Fruit fly (Drosophila melanogaster) whole organism, pupa: ENCODE measurements around the gene RpL36.

Experiments
- CG10348 ChIP-seq: fragments of 200-800 bp; sonication (Bioruptor generic); IDR thresholded peaks from 2 replicates; pipeline ENCODE4 v1.3.6; 2022; ENCODE audit warnings: missing biosample characterization, missing genetic modification characterization
- CG12605 ChIP-seq: fragments of 200-800 bp; sonication (Bioruptor generic); IDR thresholded peaks from 2 replicates; pipeline ENCODE4 v1.3.6; 2022; ENCODE audit warnings: missing biosample characterization, missing genetic modification characterization
- CG13204 ChIP-seq: fragments of 200-800 bp; sonication (Bioruptor generic); optimal IDR thresholded peaks from 2 replicates; lab custom pipeline; 2018; ENCODE audit warnings: missing biosample characterization, mild to moderate bottlenecking, missing genetic modification characterization, moderate library complexity
- CG14655 ChIP-seq: fragments of 200-800 bp; sonication (Bioruptor generic); optimal IDR thresholded peaks from 3 replicates; lab custom pipeline; 2017; ENCODE audit warnings: mild to moderate bottlenecking, missing biosample characterization, missing genetic modification reagents, missing genetic modification characterization
- CG15710 ChIP-seq: fragments of 200-800 bp; sonication (Bioruptor generic); optimal IDR thresholded peaks from 2 replicates; lab custom pipeline; 2018; ENCODE audit warnings: missing biosample characterization, mild to moderate bottlenecking, missing genetic modification characterization, moderate library complexity
- CG17806 ChIP-seq: fragments of 200-800 bp; sonication (Bioruptor generic); optimal IDR thresholded peaks from 2 replicates; lab custom pipeline; 2018; ENCODE audit warnings: missing biosample characterization, mild to moderate bottlenecking, missing genetic modification characterization, moderate library complexity
- CG32121 ChIP-seq: fragments of 200-800 bp; sonication (Bioruptor generic); IDR thresholded peaks from 2 replicates; pipeline ENCODE4 v1.3.6; 2022; ENCODE audit warnings: missing biosample characterization, missing genetic modification characterization
- CG34367 ChIP-seq: fragments of 200-800 bp; sonication (Bioruptor generic); optimal IDR thresholded peaks from 2 replicates; lab custom pipeline; 2018; ENCODE audit warnings: missing biosample characterization, mild to moderate bottlenecking, missing genetic modification characterization
- CG4496 ChIP-seq: fragments of 200-800 bp; sonication (Bioruptor generic); IDR thresholded peaks from 3 replicates; pipeline ENCODE4 v1.3.6; 2022; ENCODE audit warnings: missing biosample characterization, missing genetic modification characterization
- CG8159 ChIP-seq: fragments of 200-800 bp; sonication (Bioruptor generic); optimal IDR thresholded peaks from 3 replicates; lab custom pipeline; 2018; ENCODE audit warnings: missing biosample characterization, mild to moderate bottlenecking, missing genetic modification characterization, moderate library complexity
- CG8301 ChIP-seq: fragments of 200-800 bp; sonication (Bioruptor generic); optimal IDR thresholded peaks from 2 replicates; lab custom pipeline; 2018; ENCODE audit warnings: missing biosample characterization, mild to moderate bottlenecking, missing genetic modification characterization
- CG9948 ChIP-seq: fragments of 200-800 bp; sonication (Bioruptor generic); optimal IDR thresholded peaks from 2 replicates; lab custom pipeline; 2018; ENCODE audit warnings: missing biosample characterization, mild to moderate bottlenecking, missing genetic modification characterization, moderate library complexity
- D1 ChIP-seq: fragments of 200-800 bp; sonication (Bioruptor generic); optimal IDR thresholded peaks from 2 replicates; lab custom pipeline; 2018; ENCODE audit warnings: missing biosample characterization, mild to moderate bottlenecking, missing genetic modification characterization, moderate library complexity
- EcR ChIP-seq: fragments of 200-800 bp; sonication (Bioruptor generic); optimal IDR thresholded peaks from 3 replicates; lab custom pipeline; 2019; ENCODE audit warnings: missing biosample characterization, missing genetic modification characterization, mild to moderate bottlenecking, moderate library complexity, missing genetic modification reagents
- Ets98B ChIP-seq: fragments of 200-800 bp; sonication (Bioruptor generic); IDR thresholded peaks from 2 replicates; pipeline ENCODE4 v1.3.6; 2022; ENCODE audit warnings: missing biosample characterization, missing genetic modification characterization
- Pif1A ChIP-seq: fragments of 200-800 bp; sonication (Bioruptor generic); optimal IDR thresholded peaks from 3 replicates; lab custom pipeline; 2016; ENCODE audit warnings: missing biosample characterization, missing genetic modification characterization
- Pif1B ChIP-seq: fragments of 200-800 bp; sonication (Bioruptor generic); optimal IDR thresholded peaks from 3 replicates; lab custom pipeline; 2016; ENCODE audit warnings: missing biosample characterization, missing genetic modification characterization
- Snoo ChIP-seq: fragments of 200-800 bp; sonication (Bioruptor generic); optimal IDR thresholded peaks from 3 replicates; lab custom pipeline; 2017; ENCODE audit warnings: missing biosample characterization, mild to moderate bottlenecking, missing genetic modification characterization, inconsistent platforms
- fd96Ca ChIP-seq: fragments of 200-800 bp; sonication (Bioruptor generic); IDR thresholded peaks from 3 replicates; pipeline ENCODE4 v1.3.6; 2022; ENCODE audit warnings: missing biosample characterization, missing genetic modification characterization
- gl ChIP-seq: fragments of 200-800 bp; sonication (Bioruptor generic); optimal IDR thresholded peaks from 2 replicates; lab custom pipeline; 2018; ENCODE audit warnings: missing biosample characterization, mild to moderate bottlenecking, missing genetic modification characterization
- rn ChIP-seq: fragments of 200-800 bp; sonication (Bioruptor generic); IDR thresholded peaks from 2 replicates; pipeline ENCODE4 v1.3.6; 2022; ENCODE audit warnings: missing biosample characterization, missing genetic modification characterization

RpL36 gene

dm6 chrX:620102-620430 lies 9.2 kb downstream of the RpL36 start, which contains the start of gene spdi:
Gene spdi, minus strand, starts transcription at chrX:620195.
- TF ChIP-seq CG8301 (no peak), CG13204 (no peak), rn (GFP tag; lab: Robert Waterston, UW) (no peak), CG12605 (no peak), CG10348 (GFP tag; lab: Robert Waterston, UW) (no peak), CG17806 (tag; lab: Kevin White, UChicago) (no peak)

dm6 chrX:619220-620101 lies 9.8 kb downstream of the RpL36 start:
- TF ChIP-seq CG10348 (GFP tag; lab: Robert Waterston, UW) (no peak), fd96Ca (GFP tag; lab: Robert Waterston, UW) (peak; percentile 29; the same call in 1 of the 3 replicates), Ets98B (peak; percentile 22; the same call in 1 of the 2 replicates), EcR (GFP tag; lab: Kevin White, UChicago) (peak; percentile 91), Pif1B (GFP tag; lab: Kevin White, UChicago) (no peak), CG32121 (GFP tag; lab: Robert Waterston, UW) (no peak)

dm6 chrX:618583-618982 lies 10.7 kb downstream of the RpL36 start:
- TF ChIP-seq EcR (GFP tag; lab: Kevin White, UChicago) = no peak
- no peak for TF ChIP-seq CG14655 (GFP tag; lab: Kevin White, UChicago)
- no peak for TF ChIP-seq CG34367 (tag; lab: Kevin White, UChicago)
- TF ChIP-seq CG4496 (GFP tag; lab: Robert Waterston, UW) = 0 out of 3 replicates have a peak, but pooled peaks have one; percentile 32
- TF ChIP-seq Snoo (tag; lab: Kevin White, UChicago) = no peak
- peak; percentile 1 for TF ChIP-seq CG8301

dm6 chrX:617477-617795 lies 11.8 kb downstream of the RpL36 start:
- TF ChIP-seq Pif1B (GFP tag; lab: Kevin White, UChicago) (no peak), CG17806 (tag; lab: Kevin White, UChicago) (no peak), EcR (GFP tag; lab: Kevin White, UChicago) (no peak), CG10348 (GFP tag; lab: Robert Waterston, UW) (no peak), CG13204 (no peak), D1 (tag; lab: Kevin White, UChicago) (no peak), Pif1A (no peak), Snoo (tag; lab: Kevin White, UChicago) (no peak), CG8159 (tag; lab: Kevin White, UChicago) (no peak), CG15710 (tag; lab: Kevin White, UChicago) (no peak), CG12605 (no peak)

- TF ChIP-seq fd96Ca (GFP tag; lab: Robert Waterston, UW) = no peak
- TF ChIP-seq Ets98B = no peak
- 0 out of 3 replicates have a peak, but pooled peaks have one; percentile 22 for TF ChIP-seq CG4496 (GFP tag; lab: Robert Waterston, UW)
- TF ChIP-seq Snoo (tag; lab: Kevin White, UChicago) = peak; percentile 5
Observed at dm6 chrX:616761-617476, 12.4 kb downstream of the RpL36 start.

- TF ChIP-seq EcR (GFP tag; lab: Kevin White, UChicago) = no peak
- no peak for TF ChIP-seq CG8301
- TF ChIP-seq Pif1A = no peak
- no peak for TF ChIP-seq CG10348 (GFP tag; lab: Robert Waterston, UW)
- TF ChIP-seq CG15710 (tag; lab: Kevin White, UChicago) = no peak
- no peak for TF ChIP-seq fd96Ca (GFP tag; lab: Robert Waterston, UW)
- TF ChIP-seq CG13204 = no peak
- no peak for TF ChIP-seq CG14655 (GFP tag; lab: Kevin White, UChicago)
Observed at dm6 chrX:610048-610447, 19.2 kb downstream of the RpL36 start.

dm6 chrX:601984-602383 lies 27.3 kb downstream of the RpL36 start:
- TF ChIP-seq EcR (GFP tag; lab: Kevin White, UChicago) (no peak), CG34367 (tag; lab: Kevin White, UChicago) (no peak), Ets98B (no peak), CG13204 (no peak), Pif1B (GFP tag; lab: Kevin White, UChicago) (no peak), CG14655 (GFP tag; lab: Kevin White, UChicago) (no peak), D1 (tag; lab: Kevin White, UChicago) (no peak), rn (GFP tag; lab: Robert Waterston, UW) (no peak)

dm6 chrX:599727-600126 lies 29.6 kb downstream of the RpL36 start:
- TF ChIP-seq CG17806 (tag; lab: Kevin White, UChicago) (no peak), Pif1B (GFP tag; lab: Kevin White, UChicago) (no peak), CG14655 (GFP tag; lab: Kevin White, UChicago) (no peak), Ets98B (no peak), CG8301 (no peak), CG9948 (no peak), CG15710 (tag; lab: Kevin White, UChicago) (no peak), CG10348 (GFP tag; lab: Robert Waterston, UW) (no peak), Pif1A (no peak), fd96Ca (GFP tag; lab: Robert Waterston, UW) (no peak), CG8159 (tag; lab: Kevin White, UChicago) (no peak), EcR (GFP tag; lab: Kevin White, UChicago) (no peak), CG32121 (GFP tag; lab: Robert Waterston, UW) (no peak), gl (no peak), CG12605 (no peak)
